Fruit fly (Drosophila melanogaster): Measurements from ENCODE around the gene Pex11c.

Pex11c gene

DNA sequence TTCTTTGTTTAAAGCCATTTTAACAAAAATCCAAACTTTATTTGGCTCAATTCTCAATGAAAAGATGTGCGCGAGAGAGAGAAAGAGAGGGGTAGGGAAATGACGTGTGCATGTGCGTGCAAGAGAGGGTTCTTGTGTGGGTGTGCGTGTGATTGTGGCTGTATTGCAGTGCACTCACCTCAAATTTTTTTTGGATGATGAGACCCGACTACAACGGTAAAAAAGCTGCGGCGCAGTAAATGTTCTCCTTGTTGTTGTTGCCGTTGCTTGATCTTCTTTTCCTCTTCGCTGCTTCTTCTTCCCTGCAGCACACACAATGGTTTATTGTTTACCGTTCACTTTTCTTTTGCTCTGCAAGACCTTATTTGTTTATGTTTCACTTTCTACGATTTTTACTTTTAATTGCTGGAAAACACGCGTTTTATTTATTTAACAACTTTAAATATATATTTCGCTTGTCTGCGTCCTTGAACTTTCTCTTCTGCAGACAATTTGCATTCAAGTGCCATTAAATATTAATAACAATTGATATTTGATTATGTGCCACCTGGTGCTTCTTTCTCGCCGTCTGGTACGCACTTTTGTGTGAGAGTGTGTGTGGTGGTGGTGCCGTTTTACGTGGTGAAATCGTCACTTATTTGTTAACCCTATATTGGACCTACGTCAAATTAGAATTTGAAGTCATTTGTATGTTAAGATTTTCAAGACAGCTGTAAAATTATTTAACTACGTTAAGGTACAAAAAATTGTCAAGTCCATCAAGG is 37.7 kb upstream of the Pex11c start (continued):
- TF ChIP-seq Vsx2 (GFP tag; optimal IDR thresholded peaks at IDR 0.05; ENCODE audit: partially characterized antibody): no peak
- TF ChIP-seq HLH106 (tag; optimal IDR thresholded peaks at IDR 0.05): no peak
- TF ChIP-seq h (GFP tag; optimal IDR thresholded peaks at IDR 0.05): peak; percentile 10
- no peak for TF ChIP-seq tai (GFP tag; optimal IDR thresholded peaks at IDR 0.05)

DNA sequence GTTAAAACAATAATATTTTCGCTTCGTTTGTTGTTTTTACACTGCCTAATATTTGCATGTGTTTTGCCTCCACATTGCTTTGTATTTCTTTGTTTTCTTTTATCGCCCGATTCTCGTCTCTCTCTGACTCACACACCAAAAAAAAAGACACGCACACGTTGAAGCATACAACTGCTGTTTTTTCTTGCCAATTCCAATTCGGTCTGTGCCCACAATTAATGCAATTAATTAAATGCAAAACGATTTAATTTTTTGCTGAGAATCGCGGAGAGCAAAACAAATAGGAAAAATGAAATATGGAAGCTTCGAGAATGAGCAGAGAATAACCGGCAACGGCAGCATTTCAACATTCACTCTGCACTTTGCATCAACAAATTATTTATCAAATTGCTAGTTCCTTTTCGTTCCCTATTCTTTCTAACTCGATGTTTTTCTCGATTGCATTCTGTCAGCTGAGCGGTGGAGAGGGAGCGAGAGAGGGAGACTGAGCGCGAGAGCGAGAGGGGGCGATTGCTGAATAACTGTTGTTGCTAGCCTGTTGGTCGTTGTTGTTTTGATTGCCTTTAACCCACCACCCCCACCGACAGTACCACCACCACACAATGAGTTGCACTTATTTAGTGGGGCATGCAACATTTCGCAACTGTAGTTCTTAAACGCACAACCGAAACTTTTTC is 37.0 kb upstream of the Pex11c start:
- TF ChIP-seq lola (GFP tag; optimal IDR thresholded peaks at IDR 0.05) (no peak), Jra (GFP tag; optimal IDR thresholded peaks at IDR 0.05) (peak; percentile 14), sv (GFP tag; optimal IDR thresholded peaks at IDR 0.05) (no peak), fru (GFP tag; optimal IDR thresholded peaks at IDR 0.05) (no peak), jim (GFP tag; optimal IDR thresholded peaks at IDR 0.05) (no peak), Hr78 (GFP tag; optimal IDR thresholded peaks at IDR 0.05) (no peak), Rel (GFP tag; optimal IDR thresholded peaks at IDR 0.05) (no peak), Rel (tag; optimal IDR thresholded peaks at IDR 0.05) (no peak)

DNA sequence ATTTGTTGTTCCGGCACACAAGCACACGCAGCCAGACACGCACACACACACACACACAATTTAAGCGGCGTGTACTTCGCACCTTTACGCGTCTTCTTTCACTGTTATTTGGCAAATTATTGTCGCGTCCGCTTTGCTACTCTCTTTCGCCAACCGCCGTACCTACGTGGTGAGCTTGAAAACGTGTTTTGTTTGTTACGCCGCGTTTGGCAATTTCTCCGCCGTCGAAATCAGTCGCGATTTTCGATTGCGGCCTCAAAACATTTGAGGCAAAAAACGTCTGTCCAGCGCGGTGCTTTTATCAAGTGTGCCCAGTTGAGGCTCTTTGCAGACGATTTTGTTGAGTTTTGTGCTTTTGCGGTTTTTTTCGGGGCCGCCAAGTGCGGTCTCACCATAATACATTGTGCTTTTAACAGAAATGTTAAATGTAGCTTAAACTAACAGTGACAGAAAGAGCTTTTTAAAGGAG is 36.5 kb upstream of the Pex11c start:
- no peak for TF ChIP-seq Mio (GFP tag; optimal IDR thresholded peaks at IDR 0.05)
- TF ChIP-seq CG32264 (GFP tag; optimal IDR thresholded peaks at IDR 0.05): no peak
- no peak for TF ChIP-seq woc (GFP tag; optimal IDR thresholded peaks at IDR 0.05)
- TF ChIP-seq dsf (GFP tag; optimal IDR thresholded peaks at IDR 0.05; ENCODE audit: borderline replicate concordance): no peak
- no peak for TF ChIP-seq Dfd (GFP tag; optimal IDR thresholded peaks at IDR 0.05)
- peak; percentile 56 for TF ChIP-seq sage (GFP tag; optimal IDR thresholded peaks at IDR 0.05)
- TF ChIP-seq foxo (GFP tag; optimal IDR thresholded peaks at IDR 0.05): peak in 1 of 2 experiments; percentile 29
- peak; percentile 66 for TF ChIP-seq Dif (GFP tag; optimal IDR thresholded peaks at IDR 0.05; ENCODE audit: partially characterized antibody)
- TF ChIP-seq Myc (optimal IDR thresholded peaks at IDR 0.05): no peak
- no peak for TF ChIP-seq sv (GFP tag; optimal IDR thresholded peaks at IDR 0.05)
- peak; percentile 0 for TF ChIP-seq OdsH (GFP tag; optimal IDR thresholded peaks at IDR 0.05)
- TF ChIP-seq brk (GFP tag; optimal IDR thresholded peaks at IDR 0.05): peak; percentile 47
- TF ChIP-seq Hr83 (GFP tag; optimal IDR thresholded peaks at IDR 0.05; ENCODE audit: poor library complexity, severe bottlenecking): peak; percentile 37
- TF ChIP-seq Rel (GFP tag; optimal IDR thresholded peaks at IDR 0.05): peak; percentile 65
- peak; percentile 92 for TF ChIP-seq Rel (tag; optimal IDR thresholded peaks at IDR 0.05)
- no peak for TF ChIP-seq N (GFP tag; optimal IDR thresholded peaks at IDR 0.05)
- no peak for TF ChIP-seq ey (GFP tag; optimal IDR thresholded peaks at IDR 0.05)
- peak; percentile 10 for TF ChIP-seq fru (GFP tag; optimal IDR thresholded peaks at IDR 0.05)
- no peak for TF ChIP-seq Jra (GFP tag; optimal IDR thresholded peaks at IDR 0.05)
- TF ChIP-seq jim (GFP tag; optimal IDR thresholded peaks at IDR 0.05): no peak
- TF ChIP-seq h (GFP tag; optimal IDR thresholded peaks at IDR 0.05): peak; percentile 62
- TF ChIP-seq psq (GFP tag; optimal IDR thresholded peaks at IDR 0.05): peak; percentile 90
- no peak for TF ChIP-seq lola (GFP tag; optimal IDR thresholded peaks at IDR 0.05)
- TF ChIP-seq usp (GFP tag; optimal IDR thresholded peaks at IDR 0.05): no peak
- no peak for TF ChIP-seq HLH106 (tag; optimal IDR thresholded peaks at IDR 0.05)
- no peak for TF ChIP-seq pan (optimal IDR thresholded peaks at IDR 0.05)
- TF ChIP-seq CG9705 (GFP tag; optimal IDR thresholded peaks at IDR 0.05): no peak
- no peak for TF ChIP-seq Hr78 (GFP tag; optimal IDR thresholded peaks at IDR 0.05)
- TF ChIP-seq dl (GFP tag; optimal IDR thresholded peaks at IDR 0.05; ENCODE audit: insufficient read depth in 1 of 2, partially characterized antibody in 2 of 2): no peak
- peak; percentile 42 for TF ChIP-seq Hnf4 (GFP tag; optimal IDR thresholded peaks at IDR 0.05)
- peak; percentile 71 for TF ChIP-seq Sp1 (GFP tag; optimal IDR thresholded peaks at IDR 0.05)
- no peak for TF ChIP-seq Abd-B (GFP tag; optimal IDR thresholded peaks at IDR 0.05)
- peak; percentile 60 for TF ChIP-seq br (GFP tag; optimal IDR thresholded peaks at IDR 0.05)
- peak; percentile 85 for TF ChIP-seq CrebA (GFP tag; optimal IDR thresholded peaks at IDR 0.05; ENCODE audit: borderline replicate concordance)
- TF ChIP-seq tai (GFP tag; optimal IDR thresholded peaks at IDR 0.05): no peak
- no peak for TF ChIP-seq GATAd (GFP tag; optimal IDR thresholded peaks at IDR 0.05)
- TF ChIP-seq dmrt93B (GFP tag; optimal IDR thresholded peaks at IDR 0.05): no peak
- peak; percentile 28 for TF ChIP-seq rgr (GFP tag; optimal IDR thresholded peaks at IDR 0.05)
- peak; percentile 36 for TF ChIP-seq Vsx2 (GFP tag; optimal IDR thresholded peaks at IDR 0.05; ENCODE audit: partially characterized antibody)

All from whole organism, wandering third instar larva.